Fruit fly (Drosophila melanogaster): ENCODE measurements around the gene CG42594.
A peak's percentile ranks its signal among the peaks of the same experiment; 100 is the strongest.

CG42594 gene

DNA sequence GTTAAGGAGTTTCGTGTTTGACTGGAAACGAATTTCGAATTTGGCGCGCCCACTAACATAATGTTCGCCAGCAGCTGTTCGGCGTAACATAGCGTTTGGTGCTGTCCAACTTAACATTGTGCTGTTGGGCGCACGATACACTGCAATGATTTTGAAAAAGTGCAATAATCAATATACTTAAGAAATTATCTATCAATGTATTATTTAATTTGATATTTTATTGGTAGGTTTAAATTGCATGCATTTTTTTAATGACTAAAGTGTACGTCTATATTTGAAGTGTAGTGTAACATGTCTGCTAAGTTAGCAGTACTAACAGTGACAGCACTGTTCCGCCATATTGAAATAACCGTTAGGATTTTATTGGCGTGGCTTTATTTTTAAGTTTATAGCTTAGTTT lies 65.9 kb downstream of the CG42594 start, which contains the start of gene CG6927 (continued):
- TF ChIP-seq dm (GFP tag; optimal IDR thresholded peaks at IDR 0.05), result no peak
- peak; percentile 85 for TF ChIP-seq CG11247 (GFP tag; IDR thresholded peaks at IDR 0.05)
- peak; percentile 64 for TF ChIP-seq pnt (GFP tag; optimal IDR thresholded peaks at IDR 0.05)
- no peak for TF ChIP-seq CG7963 (GFP tag; IDR thresholded peaks at IDR 0.05; ENCODE audit: partially characterized antibody)
- no peak for TF ChIP-seq Kr (GFP tag; optimal IDR thresholded peaks at IDR 0.05)
- TF ChIP-seq Deaf1 (tag; optimal IDR thresholded peaks at IDR 0.05), result peak; percentile 36
- no peak for TF ChIP-seq hth (optimal IDR thresholded peaks at IDR 0.05)
- TF ChIP-seq pfk (GFP tag; optimal IDR thresholded peaks at IDR 0.05), result no peak
- no peak for TF ChIP-seq CG31365 (tag; optimal IDR thresholded peaks at IDR 0.05)
- no peak for TF ChIP-seq inv (GFP tag; IDR thresholded peaks at IDR 0.05; ENCODE audit: partially characterized antibody)
- TF ChIP-seq p53 (GFP tag; optimal IDR thresholded peaks at IDR 0.05), result no peak
- peak; percentile 93 for TF ChIP-seq ap (GFP tag; IDR thresholded peaks at IDR 0.05)
- no peak for TF ChIP-seq Six4 (GFP tag; optimal IDR thresholded peaks at IDR 0.05)
- TF ChIP-seq CHES-1-like (GFP tag; optimal IDR thresholded peaks at IDR 0.05), result no peak
- TF ChIP-seq CG12155 (GFP tag; optimal IDR thresholded peaks at IDR 0.05), result peak; percentile 10
- TF ChIP-seq CG14710 (tag; optimal IDR thresholded peaks at IDR 0.05), result peak; percentile 55
- TF ChIP-seq CG2875 (GFP tag; optimal IDR thresholded peaks at IDR 0.05), result no peak
- no peak for TF ChIP-seq Nf-YC (tag; optimal IDR thresholded peaks at IDR 0.05)
- TF ChIP-seq kah (GFP tag; optimal IDR thresholded peaks at IDR 0.05), result no peak
- TF ChIP-seq zen2 (GFP tag; IDR thresholded peaks at IDR 0.05; ENCODE audit: partially characterized antibody), result no peak
- TF ChIP-seq Awh (GFP tag; IDR thresholded peaks at IDR 0.05), result peak; percentile 88
- peak; percentile 50 for TF ChIP-seq Oli (tag; optimal IDR thresholded peaks at IDR 0.05)
- TF ChIP-seq Scr (GFP tag; IDR thresholded peaks at IDR 0.05; ENCODE audit: partially characterized antibody), result no peak
- TF ChIP-seq CG11093 (GFP tag; IDR thresholded peaks at IDR 0.05), result peak; percentile 90
- TF ChIP-seq klu (GFP tag; IDR thresholded peaks at IDR 0.05), result peak; percentile 74
- TF ChIP-seq sisA (GFP tag; IDR thresholded peaks at IDR 0.05), result peak; percentile 83
- peak; percentile 66 for TF ChIP-seq lab (GFP tag; optimal IDR thresholded peaks at IDR 0.05)
- no peak for TF ChIP-seq CG3163 (GFP tag; optimal IDR thresholded peaks at IDR 0.05)
- peak; percentile 95 for TF ChIP-seq Oaz (GFP tag; IDR thresholded peaks at IDR 0.05)
- no peak for TF ChIP-seq CG7928 (GFP tag; optimal IDR thresholded peaks at IDR 0.05)
- peak; percentile 69 for TF ChIP-seq dmrt11E (tag; optimal IDR thresholded peaks at IDR 0.05)
- TF ChIP-seq sr (GFP tag; IDR thresholded peaks at IDR 0.05), result no peak
- peak; percentile 69 for TF ChIP-seq Dp (GFP tag; optimal IDR thresholded peaks at IDR 0.05)
- no peak for TF ChIP-seq Lpt (GFP tag; optimal IDR thresholded peaks at IDR 0.05)
- TF ChIP-seq ewg (GFP tag; optimal IDR thresholded peaks at IDR 0.05), result peak; percentile 29
- no peak for TF ChIP-seq Ets97D (GFP tag; optimal IDR thresholded peaks at IDR 0.05)
- TF ChIP-seq CG1647 (GFP tag; optimal IDR thresholded peaks at IDR 0.05), result no peak
- no peak for TF ChIP-seq Dref (GFP tag; IDR thresholded peaks at IDR 0.05)
- peak; percentile 15 for TF ChIP-seq pzg (GFP tag; optimal IDR thresholded peaks at IDR 0.05)
- peak; percentile 82 for TF ChIP-seq CG3847 (GFP tag; IDR thresholded peaks at IDR 0.05)
- TF ChIP-seq vfl (GFP tag; optimal IDR thresholded peaks at IDR 0.05), result no peak
- TF ChIP-seq CG17568 (GFP tag; optimal IDR thresholded peaks at IDR 0.05), result no peak
- TF ChIP-seq Fer2 (tag; optimal IDR thresholded peaks at IDR 0.05), result no peak
- no peak for TF ChIP-seq CG13624 (GFP tag; optimal IDR thresholded peaks at IDR 0.05)
- no peak for TF ChIP-seq eyg (GFP tag; optimal IDR thresholded peaks at IDR 0.05)
- peak; percentile 89 for TF ChIP-seq Lim3 (GFP tag; IDR thresholded peaks at IDR 0.05)
- TF ChIP-seq Taf1 (GFP tag; IDR thresholded peaks at IDR 0.05), result peak; percentile 74
- TF ChIP-seq CG5180 (GFP tag; optimal IDR thresholded peaks at IDR 0.05), result no peak
- TF ChIP-seq stc (GFP tag; IDR thresholded peaks at IDR 0.05), result peak; percentile 92
- TF ChIP-seq exex (tag; optimal IDR thresholded peaks at IDR 0.05), result no peak
- TF ChIP-seq chn (GFP tag; optimal IDR thresholded peaks at IDR 0.05), result no peak
- no peak for TF ChIP-seq HmgD (GFP tag; optimal IDR thresholded peaks at IDR 0.05)

Measured in whole organism, embryonic.